Fruit fly (Drosophila melanogaster) whole organism, prepupa: ENCODE data around the gene CG13024.
A peak's percentile ranks its signal among the peaks of the same experiment; 100 is the strongest.

Source experiments
- Blimp-1 ChIP-seq: fragments of 200-800 bp; sonication (Bioruptor generic); optimal IDR thresholded peaks from 3 replicates; lab custom pipeline; 2017; ENCODE audit warnings: missing biosample characterization, missing genetic modification characterization, mild to moderate bottlenecking, moderate library complexity, missing genetic modification reagents
- CG10631 ChIP-seq: fragments of 200-800 bp; sonication (Bioruptor generic); optimal IDR thresholded peaks from 2 replicates; lab custom pipeline; 2016; ENCODE audit warnings: missing biosample characterization, missing genetic modification characterization
- CG10669 ChIP-seq: fragments of 200-800 bp; sonication (Bioruptor generic); optimal IDR thresholded peaks from 3 replicates; lab custom pipeline; 2018; ENCODE audit warnings: missing biosample characterization, mild to moderate bottlenecking, missing genetic modification characterization, moderate library complexity
- CG11294 ChIP-seq: fragments of 200-800 bp; sonication (Bioruptor generic); IDR thresholded peaks from 2 replicates; pipeline ENCODE4 v1.3.6; 2022; ENCODE audit warnings: missing biosample characterization, missing genetic modification characterization
- CG11762 ChIP-seq: fragments of 200-800 bp; sonication (Bioruptor generic); optimal IDR thresholded peaks from 3 replicates; lab custom pipeline; 2016; ENCODE audit warnings: missing biosample characterization, missing genetic modification characterization; ENCODE audit not compliant: insufficient read depth
- CG11902 ChIP-seq: fragments of 200-800 bp; sonication (Bioruptor generic); optimal IDR thresholded peaks from 3 replicates; lab custom pipeline; 2016; ENCODE audit warnings: missing biosample characterization, missing genetic modification characterization
- CG15336 ChIP-seq: fragments of 200-800 bp; sonication (Bioruptor generic); IDR thresholded peaks from 2 replicates; pipeline ENCODE4 v1.3.6; 2022; ENCODE audit warnings: missing biosample characterization, missing genetic modification characterization
- CG1621 ChIP-seq: fragments of 200-800 bp; sonication (Bioruptor generic); optimal IDR thresholded peaks from 3 replicates; lab custom pipeline; 2018; ENCODE audit warnings: missing biosample characterization, mild to moderate bottlenecking, missing genetic modification characterization
- CG16779 ChIP-seq: fragments of 200-800 bp; sonication (Bioruptor generic); optimal IDR thresholded peaks from 3 replicates; lab custom pipeline; 2017; ENCODE audit warnings: missing biosample characterization, mild to moderate bottlenecking, missing genetic modification characterization
- CG3032 ChIP-seq: fragments of 200-800 bp; optimal IDR thresholded peaks from 2 replicates; lab custom pipeline; 2019; ENCODE audit warnings: missing biosample characterization, mild to moderate bottlenecking, missing genetic modification characterization, moderate library complexity
- CG31627 ChIP-seq: fragments of 200-800 bp; sonication (Bioruptor generic); optimal IDR thresholded peaks from 3 replicates; lab custom pipeline; 2016; ENCODE audit warnings: missing biosample characterization, missing genetic modification characterization
- CG32006 ChIP-seq: fragments of 200-800 bp; sonication (Bioruptor generic); optimal IDR thresholded peaks from 3 replicates; lab custom pipeline; 2017; ENCODE audit warnings: missing biosample characterization, mild to moderate bottlenecking, missing genetic modification characterization
- CG34406 ChIP-seq: fragments of 200-800 bp; sonication (Bioruptor generic); optimal IDR thresholded peaks from 3 replicates; lab custom pipeline; 2016; ENCODE audit warnings: missing biosample characterization, missing genetic modification characterization
- CG3919 ChIP-seq: fragments of 200-800 bp; sonication (Bioruptor generic); optimal IDR thresholded peaks from 3 replicates; lab custom pipeline; 2016; ENCODE audit warnings: missing biosample characterization, missing genetic modification characterization
- CG4318 ChIP-seq: fragments of 200-800 bp; sonication (Bioruptor generic); optimal IDR thresholded peaks from 3 replicates; lab custom pipeline; 2017; ENCODE audit warnings: missing biosample characterization, mild to moderate bottlenecking, missing genetic modification characterization
- CG6163 ChIP-seq: fragments of 200-800 bp; sonication (Bioruptor generic); IDR thresholded peaks from 3 replicates; pipeline ENCODE4 v1.3.6; 2022; ENCODE audit warnings: missing biosample characterization, missing genetic modification characterization
- CG6276 ChIP-seq: fragments of 200-800 bp; sonication (Bioruptor generic); optimal IDR thresholded peaks from 2 replicates; lab custom pipeline; 2017; ENCODE audit warnings: missing biosample characterization, mild to moderate bottlenecking, missing genetic modification characterization
- CG6792 ChIP-seq: fragments of 200-800 bp; sonication (Bioruptor generic); optimal IDR thresholded peaks from 3 replicates; lab custom pipeline; 2016; ENCODE audit warnings: missing biosample characterization, missing genetic modification characterization
- CG6808 ChIP-seq: fragments of 200-800 bp; sonication (Bioruptor generic); optimal IDR thresholded peaks from 3 replicates; lab custom pipeline; 2017; ENCODE audit warnings: missing biosample characterization, missing genetic modification characterization, mild to moderate bottlenecking, moderate library complexity, missing genetic modification reagents
- CG6854 ChIP-seq: fragments of 200-800 bp; sonication (Bioruptor generic); optimal IDR thresholded peaks from 2 replicates; lab custom pipeline; 2017; ENCODE audit warnings: missing biosample characterization, mild to moderate bottlenecking, missing genetic modification characterization
- CG7368 ChIP-seq: fragments of 200-800 bp; sonication (Bioruptor generic); optimal IDR thresholded peaks from 3 replicates; lab custom pipeline; 2016; ENCODE audit warnings: missing biosample characterization, missing genetic modification characterization
- CG8119 ChIP-seq: fragments of 200-800 bp; sonication (Bioruptor generic); IDR thresholded peaks from 3 replicates; pipeline ENCODE4 v1.3.6; 2022; ENCODE audit warnings: missing biosample characterization, missing genetic modification characterization
- CG8319 ChIP-seq: fragments of 200-800 bp; sonication (Bioruptor generic); optimal IDR thresholded peaks from 3 replicates; lab custom pipeline; 2016; ENCODE audit warnings: missing biosample characterization, missing genetic modification characterization
- CG8632 ChIP-seq: fragments of 200-800 bp; sonication (Bioruptor generic); optimal IDR thresholded peaks from 3 replicates; lab custom pipeline; 2016; ENCODE audit warnings: missing biosample characterization, missing genetic modification characterization
- CG9139 ChIP-seq: fragments of 200-800 bp; sonication (Bioruptor generic); optimal IDR thresholded peaks from 3 replicates; lab custom pipeline; 2017; ENCODE audit warnings: missing biosample characterization, mild to moderate bottlenecking, missing genetic modification characterization
- Eip78C ChIP-seq: fragments of 200-800 bp; sonication (Bioruptor generic); peaks from one replicate; lab custom pipeline; 2016; ENCODE audit warnings: missing biosample characterization, missing genetic modification characterization
- Eip93F ChIP-seq: fragments of 200-800 bp; sonication (Bioruptor generic); optimal IDR thresholded peaks from 2 replicates; lab custom pipeline; 2016; ENCODE audit warnings: missing biosample characterization, mild to moderate bottlenecking, missing genetic modification characterization
- Ets96B ChIP-seq: fragments of 200-800 bp; optimal IDR thresholded peaks from 2 replicates; lab custom pipeline; 2019; ENCODE audit warnings: missing biosample characterization, mild to moderate bottlenecking, missing genetic modification characterization, moderate library complexity
- Gug ChIP-seq: fragments of 200-800 bp; sonication (Bioruptor generic); IDR thresholded peaks from 2 replicates; pipeline ENCODE4 v1.3.6; 2022; ENCODE audit warnings: missing biosample characterization, missing genetic modification characterization
- Hr38 ChIP-seq: sonication (Bioruptor generic); optimal IDR thresholded peaks from 2 replicates; lab custom pipeline; 2016; ENCODE audit warnings: missing biosample characterization, missing genetic modification characterization
- Hr39 ChIP-seq: fragments of 200-800 bp; sonication (Bioruptor generic); optimal IDR thresholded peaks from 2 replicates; lab custom pipeline; 2016; ENCODE audit warnings: missing biosample characterization, missing genetic modification characterization
- Hr4 ChIP-seq: fragments of 200-800 bp; sonication (Bioruptor generic); optimal IDR thresholded peaks from 3 replicates; lab custom pipeline; 2016; ENCODE audit warnings: missing biosample characterization, missing genetic modification characterization
- Lpt ChIP-seq: fragments of 200-800 bp; sonication (Bioruptor generic); optimal IDR thresholded peaks from 3 replicates; lab custom pipeline; 2016; ENCODE audit warnings: missing biosample characterization, missing genetic modification characterization
- Met ChIP-seq: fragments of 200-800 bp; sonication (Bioruptor generic); optimal IDR thresholded peaks from 3 replicates; lab custom pipeline; 2016; ENCODE audit warnings: missing biosample characterization, missing genetic modification characterization
- OdsH ChIP-seq: fragments of 200-800 bp; sonication (Bioruptor generic); optimal IDR thresholded peaks from 3 replicates; lab custom pipeline; 2016; ENCODE audit warnings: missing biosample characterization, missing genetic modification characterization
- Smox ChIP-seq: fragments of 200-800 bp; sonication (Bioruptor generic); optimal IDR thresholded peaks from 3 replicates; lab custom pipeline; 2016; ENCODE audit warnings: missing biosample characterization, missing genetic modification characterization
- Sox102F ChIP-seq: fragments of 200-800 bp; sonication (Bioruptor generic); optimal IDR thresholded peaks from 2 replicates; lab custom pipeline; 2016; ENCODE audit warnings: missing biosample characterization, mild to moderate bottlenecking, missing genetic modification characterization
- Sox14 ChIP-seq: fragments of 200-800 bp; sonication (Bioruptor generic); optimal IDR thresholded peaks from 3 replicates; lab custom pipeline; 2016; ENCODE audit warnings: missing biosample characterization, missing genetic modification characterization
- achi ChIP-seq: fragments of 200-800 bp; sonication (Bioruptor generic); optimal IDR thresholded peaks from 3 replicates; lab custom pipeline; 2016; ENCODE audit warnings: missing biosample characterization, missing genetic modification characterization
- dac ChIP-seq: fragments of 200-800 bp; sonication (Bioruptor generic); optimal IDR thresholded peaks from 2 replicates; lab custom pipeline; 2017; ENCODE audit warnings: missing biosample characterization, mild to moderate bottlenecking, missing genetic modification characterization
- dsx ChIP-seq: fragments of 200-800 bp; optimal IDR thresholded peaks from 3 replicates; lab custom pipeline; 2019; ENCODE audit warnings: missing biosample characterization, mild to moderate bottlenecking, missing genetic modification characterization, moderate library complexity; ENCODE audit not compliant: poor library complexity, severe bottlenecking
- esn ChIP-seq: fragments of 200-800 bp; sonication (Bioruptor generic); optimal IDR thresholded peaks from 2 replicates; lab custom pipeline; 2016; ENCODE audit warnings: missing biosample characterization, mild to moderate bottlenecking, missing genetic modification characterization, moderate library complexity
- fkh ChIP-seq: fragments of 200-800 bp; sonication (Bioruptor generic); optimal IDR thresholded peaks from 3 replicates; lab custom pipeline; 2017; ENCODE audit warnings: missing biosample characterization, mild to moderate bottlenecking, missing genetic modification characterization, moderate library complexity
- lz ChIP-seq: fragments of 200-800 bp; sonication (Bioruptor generic); optimal IDR thresholded peaks from 3 replicates; lab custom pipeline; 2016; ENCODE audit warnings: missing biosample characterization, missing genetic modification characterization
- net ChIP-seq: fragments of 200-800 bp; sonication (Bioruptor generic); optimal IDR thresholded peaks from 3 replicates; lab custom pipeline; 2016; ENCODE audit warnings: missing biosample characterization, missing genetic modification characterization
- pdm3 ChIP-seq: fragments of 200-800 bp; sonication (Bioruptor generic); optimal IDR thresholded peaks from 3 replicates; lab custom pipeline; 2016; ENCODE audit warnings: missing biosample characterization, missing genetic modification characterization
- salr ChIP-seq, 2 experiments: fragments of 200-800 bp; sonication (Bioruptor generic); optimal IDR thresholded peaks; 3 replicates each; lab custom pipeline; 2016 to 2018; ENCODE audit warnings: missing biosample characterization in 2 of 2, missing genetic modification characterization in 2 of 2, mild to moderate bottlenecking in 1 of 2
- spab ChIP-seq: fragments of 200-800 bp; sonication (Bioruptor generic); optimal IDR thresholded peaks from 2 replicates; lab custom pipeline; 2017; ENCODE audit warnings: missing biosample characterization, mild to moderate bottlenecking, missing genetic modification characterization, missing genetic modification reagents
- svp ChIP-seq: fragments of 200-800 bp; sonication (Bioruptor generic); peaks from one replicate; lab custom pipeline; 2016; ENCODE audit warnings: missing biosample characterization, missing genetic modification characterization
- topi ChIP-seq: fragments of 200-800 bp; sonication (Bioruptor generic); optimal IDR thresholded peaks from 3 replicates; lab custom pipeline; 2016; ENCODE audit warnings: missing biosample characterization, missing genetic modification characterization
- vri ChIP-seq: fragments of 200-800 bp; sonication (Bioruptor generic); optimal IDR thresholded peaks from 3 replicates; lab custom pipeline; 2016; ENCODE audit warnings: missing biosample characterization, mild to moderate bottlenecking, missing genetic modification characterization

Gene CG13024

dm6 chr3L:16762203-16762997 is 66.5 kb downstream of the CG13024 start:
- TF ChIP-seq Blimp-1 (no peak), CG8319 (GFP tag; lab: Kevin White, UChicago) (no peak), CG3032 (tag; lab: Kevin White, UChicago) (peak; percentile 62), dsx (GFP tag; lab: Kevin White, UChicago) (peak; percentile 69), Met (peak; percentile 47), dac (GFP tag; lab: Kevin White, UChicago) (no peak), spab (GFP tag; lab: Kevin White, UChicago) (peak; percentile 56), Eip78C (GFP tag; lab: Kevin White, UChicago) (peak; percentile 92), Sox102F (peak; percentile 33), Sox14 (GFP tag; lab: Kevin White, UChicago) (peak; percentile 57), topi (no peak), CG11294 (GFP tag; lab: Robert Waterston, UW) (no peak), OdsH (GFP tag; lab: Kevin White, UChicago) (peak; percentile 67), CG10669 (peak; percentile 56), Lpt (GFP tag; lab: Kevin White, UChicago) (no peak), pdm3 (GFP tag; lab: Kevin White, UChicago) (peak; percentile 69), Hr38 (no peak), Ets96B (tag; lab: Kevin White, UChicago) (peak; percentile 79), CG34406 (GFP tag; lab: Kevin White, UChicago) (peak; percentile 58), CG6276 (GFP tag; lab: Kevin White, UChicago) (peak; percentile 29), CG6854 (GFP tag; lab: Kevin White, UChicago) (no peak), CG16779 (tag; lab: Kevin White, UChicago) (peak; percentile 14), CG8632 (peak; percentile 64), CG11902 (GFP tag; lab: Kevin White, UChicago) (no peak), CG15336 (peak; percentile 76), CG3919 (GFP tag; lab: Kevin White, UChicago) (peak; percentile 43), esn (GFP tag; lab: Kevin White, UChicago) (peak; percentile 43), CG6808 (peak; percentile 65), vri (GFP tag; lab: Kevin White, UChicago) (no peak), fkh (GFP tag; lab: Kevin White, UChicago) (no peak), svp (GFP tag; lab: Kevin White, UChicago) (peak; percentile 71), CG11762 (GFP tag; lab: Kevin White, UChicago) (peak; percentile 23), Gug (no peak), net (GFP tag; lab: Kevin White, UChicago) (peak; percentile 58), CG32006 (GFP tag; lab: Kevin White, UChicago) (peak; percentile 72), CG6792 (GFP tag; lab: Kevin White, UChicago) (peak; percentile 52), CG7368 (GFP tag; lab: Kevin White, UChicago) (peak; percentile 33), Hr39 (no peak), lz (GFP tag; lab: Kevin White, UChicago) (no peak), Eip93F (no peak), CG31627 (GFP tag; lab: Kevin White, UChicago) (no peak), CG4318 (GFP tag; lab: Kevin White, UChicago) (peak; percentile 45), CG1621 (peak; percentile 58), CG9139 (GFP tag; lab: Kevin White, UChicago) (no peak), salr (GFP tag; optimal IDR thresholded peaks at IDR 0.05; lab: Kevin White, UChicago) (peak; percentile 49 to 71), CG6163 (peak; percentile 70; the same call in 2 of the 3 replicates), achi (GFP tag; lab: Kevin White, UChicago) (peak; percentile 79), CG8119 (GFP tag; lab: Robert Waterston, UW) (peak; percentile 88), Smox (GFP tag; lab: Kevin White, UChicago) (peak; percentile 46), Hr4 (GFP tag; lab: Kevin White, UChicago) (peak; percentile 58), CG10631 (GFP tag; lab: Kevin White, UChicago) (peak; percentile 71)
